Worm (Caenorhabditis elegans) whole organism, young adult: ENCODE data around the gene gcy-31.
A peak's percentile ranks its signal among the peaks of the same experiment; 100 is the strongest.

ENCODE experiments used
- B0035.1 ChIP-seq: sonication (generic microtip); optimal IDR thresholded peaks from 2 replicates; lab custom pipeline; 2016; ENCODE audit warnings: missing genetic modification characterization, mild to moderate bottlenecking, missing compliant biosample characterization, missing genotype, missing genetic modification reagents
- F10E7.11 ChIP-seq: sonication (generic microtip); optimal IDR thresholded peaks from 2 replicates; lab custom pipeline; 2017; ENCODE audit warnings: mild to moderate bottlenecking, missing genetic modification characterization, moderate library complexity, missing compliant biosample characterization
- F23B12.7 ChIP-seq: sonication (generic microtip); optimal IDR thresholded peaks from 2 replicates; lab custom pipeline; 2017; ENCODE audit warnings: missing genetic modification characterization, mild to moderate bottlenecking, missing compliant biosample characterization, antibody characterized with exemption, moderate library complexity; ENCODE audit not compliant: insufficient read depth
- F39B2.1 ChIP-seq: fragments of 200-800 bp; sonication (Bioruptor generic); IDR thresholded peaks from 2 replicates; pipeline ENCODE4 v1.3.6; 2022; ENCODE audit warnings: missing genetic modification reagents, missing genetic modification characterization, missing compliant biosample characterization
- F49E8.2 ChIP-seq: sonication (generic microtip); optimal IDR thresholded peaks from 3 replicates; lab custom pipeline; 2017; ENCODE audit warnings: missing genetic modification characterization, mild to moderate bottlenecking, missing compliant biosample characterization, antibody characterized with exemption, moderate library complexity; ENCODE audit not compliant: insufficient read depth
- F52B5.7 ChIP-seq: sonication (generic microtip); optimal IDR thresholded peaks from 2 replicates; lab custom pipeline; 2016; ENCODE audit warnings: mild to moderate bottlenecking, missing genetic modification characterization, missing compliant biosample characterization
- F57C9.4 ChIP-seq: sonication (generic microtip); optimal IDR thresholded peaks from 2 replicates; lab custom pipeline; 2017; ENCODE audit warnings: mild to moderate bottlenecking, missing genetic modification characterization, missing compliant biosample characterization
- K11D2.4 ChIP-seq: fragments of 200-800 bp; sonication (Bioruptor generic); IDR thresholded peaks from 2 replicates; pipeline ENCODE4 v1.3.6; 2022; ENCODE audit warnings: missing genetic modification reagents, missing genetic modification characterization, missing compliant biosample characterization
- T26A5.8 ChIP-seq: sonication (generic microtip); optimal IDR thresholded peaks from 2 replicates; lab custom pipeline; 2016; ENCODE audit warnings: missing genetic modification characterization, missing compliant biosample characterization
- ZK185.1 ChIP-seq: sonication (generic microtip); optimal IDR thresholded peaks from 2 replicates; lab custom pipeline; 2016; ENCODE audit warnings: mild to moderate bottlenecking, missing genetic modification characterization, missing compliant biosample characterization; ENCODE audit not compliant: poor library complexity, severe bottlenecking
- bed-1 ChIP-seq: fragments of 200-800 bp; sonication (Bioruptor generic); IDR thresholded peaks from 2 replicates; pipeline ENCODE4 v1.3.6; 2022; ENCODE audit warnings: missing genetic modification reagents, missing genetic modification characterization, missing compliant biosample characterization
- ccch-3 ChIP-seq: fragments of 200-800 bp; sonication (Bioruptor generic); optimal IDR thresholded peaks from 2 replicates; lab custom pipeline; 2018; ENCODE audit warnings: mild to moderate bottlenecking, missing genetic modification characterization, missing compliant biosample characterization
- cebp-1 ChIP-seq, 2 experiments: fragments of 200-800 bp in 1 of 2; sonication (Bioruptor generic) in 1 of 2; sonication (generic microtip) in 1 of 2; IDR thresholded peaks in 1 of 2; optimal IDR thresholded peaks in 1 of 2; 2 replicates each; pipeline versions ENCODE4 v1.3.6 to Lab custom; 2017 to 2022; ENCODE audit warnings: missing compliant biosample characterization in 2 of 2, missing genetic modification characterization in 2 of 2, mild to moderate bottlenecking in 1 of 2, missing genetic modification reagents in 1 of 2, moderate library complexity in 1 of 2
- ceh-100 ChIP-seq: fragments of 200-800 bp; sonication (Bioruptor generic); IDR thresholded peaks from 2 replicates; pipeline ENCODE4 v1.3.6; 2022; ENCODE audit warnings: missing genetic modification reagents, missing genetic modification characterization, missing compliant biosample characterization
- ceh-79 ChIP-seq: sonication (generic microtip); optimal IDR thresholded peaks from 2 replicates; lab custom pipeline; 2017; ENCODE audit warnings: mild to moderate bottlenecking, missing genetic modification characterization, missing compliant biosample characterization
- ceh-91 ChIP-seq: fragments of 200-800 bp; sonication (Bioruptor generic); IDR thresholded peaks from 2 replicates; pipeline ENCODE4 v1.3.6; 2022; ENCODE audit warnings: missing genetic modification reagents, missing genetic modification characterization, missing compliant biosample characterization
- dox-1 ChIP-seq: fragments of 200-800 bp; sonication (Bioruptor generic); IDR thresholded peaks from 2 replicates; pipeline ENCODE4 v1.3.6; 2022; ENCODE audit warnings: missing genetic modification reagents, missing genetic modification characterization, missing compliant biosample characterization
- efl-1 ChIP-seq: fragments of 150-350 bp; optimal IDR thresholded peaks from 2 replicates; lab custom pipeline; 2014; ENCODE audit warnings: missing biosample characterization, missing genetic modification reagents, missing genetic modification characterization
- egl-18 ChIP-seq: fragments of 200-800 bp; sonication (Bioruptor generic); IDR thresholded peaks from 2 replicates; pipeline ENCODE4 v1.3.6; 2022; ENCODE audit warnings: missing genetic modification reagents, missing genetic modification characterization, missing compliant biosample characterization
- egrh-3 ChIP-seq: fragments of 200-800 bp; sonication (Bioruptor generic); IDR thresholded peaks from 2 replicates; pipeline ENCODE4 v1.3.6; 2022; ENCODE audit warnings: missing genetic modification reagents, missing genetic modification characterization, missing compliant biosample characterization
- ekl-4 ChIP-seq: fragments of 200-800 bp; sonication (Bioruptor generic); IDR thresholded peaks from 2 replicates; pipeline ENCODE4 v1.3.6; 2022; ENCODE audit warnings: missing genetic modification reagents, missing genetic modification characterization, missing compliant biosample characterization
- fkh-3 ChIP-seq: sonication (generic microtip); optimal IDR thresholded peaks from 2 replicates; lab custom pipeline; 2016; ENCODE audit warnings: mild to moderate bottlenecking, missing genetic modification characterization, missing compliant biosample characterization
- hlh-26 ChIP-seq: fragments of 200-800 bp; sonication (Bioruptor generic); conservative IDR thresholded peaks from 2 replicates; pipeline ENCODE4 v1.3.6; 2022; ENCODE audit warnings: missing genetic modification reagents, missing genetic modification characterization, missing compliant biosample characterization
- hmg-20 ChIP-seq: fragments of 200-800 bp; sonication (Bioruptor generic); IDR thresholded peaks from 2 replicates; pipeline ENCODE4 v1.3.6; 2022; ENCODE audit warnings: missing genetic modification reagents, missing genetic modification characterization, missing compliant biosample characterization
- hrde-1 ChIP-seq: sonication (generic microtip); optimal IDR thresholded peaks from 2 replicates; lab custom pipeline; 2016; ENCODE audit warnings: missing genetic modification characterization, mild to moderate bottlenecking, missing compliant biosample characterization, moderate library complexity, missing genotype, missing genetic modification reagents, borderline replicate concordance
- hsf-1 ChIP-seq: fragments of 200-800 bp; sonication (Bioruptor generic); IDR thresholded peaks from 2 replicates; pipeline ENCODE4 v1.3.6; 2022; ENCODE audit warnings: missing genetic modification reagents, missing genetic modification characterization, missing compliant biosample characterization
- lag-1 ChIP-seq: fragments of 200-800 bp; sonication (Bioruptor generic); IDR thresholded peaks from 2 replicates; pipeline ENCODE4 v1.3.6; 2022; ENCODE audit warnings: missing genetic modification reagents, missing genetic modification characterization, missing compliant biosample characterization
- lin-35 ChIP-seq, 3 experiments: fragments of 150-350 bp in 2 of 3; sonication (generic microtip) in 1 of 3; optimal IDR thresholded peaks; 2 replicates each; lab custom pipeline; 2014 to 2018; ENCODE audit warnings: missing biosample characterization in 3 of 3, missing genetic modification characterization in 3 of 3, missing genetic modification reagents in 3 of 3
- lin-40 ChIP-seq: sonication (generic microtip); optimal IDR thresholded peaks from 2 replicates; lab custom pipeline; 2016; ENCODE audit warnings: missing genetic modification characterization, mild to moderate bottlenecking, missing compliant biosample characterization, missing genotype, missing genetic modification reagents
- lir-1 ChIP-seq: fragments of 200-800 bp; sonication (Bioruptor generic); conservative IDR thresholded peaks from 2 replicates; pipeline ENCODE4 v1.3.6; 2022; ENCODE audit warnings: missing genetic modification reagents, missing genetic modification characterization, missing compliant biosample characterization
- mel-28 ChIP-seq: sonication (generic microtip); optimal IDR thresholded peaks from 2 replicates; lab custom pipeline; 2016; ENCODE audit warnings: borderline replicate concordance, mild to moderate bottlenecking, missing genetic modification characterization, missing compliant biosample characterization
- mes-4 ChIP-seq: sonication (generic microtip); optimal IDR thresholded peaks from 2 replicates; lab custom pipeline; 2016; ENCODE audit warnings: missing genotype, missing genetic modification characterization, missing compliant biosample characterization
- mxl-1 ChIP-seq: sonication (generic microtip); optimal IDR thresholded peaks from 2 replicates; lab custom pipeline; 2016; ENCODE audit warnings: missing genetic modification characterization, missing compliant biosample characterization
- nhr-120 ChIP-seq: fragments of 200-800 bp; sonication (Bioruptor generic); IDR thresholded peaks from 2 replicates; pipeline ENCODE4 v1.3.6; 2022; ENCODE audit warnings: missing genetic modification characterization, missing compliant biosample characterization
- nhr-179 ChIP-seq: sonication (generic microtip); optimal IDR thresholded peaks from 2 replicates; lab custom pipeline; 2016; ENCODE audit warnings: mild to moderate bottlenecking, missing genetic modification characterization, missing compliant biosample characterization
- nhr-80 ChIP-seq: sonication (generic microtip); optimal IDR thresholded peaks from 2 replicates; lab custom pipeline; 2016; ENCODE audit warnings: missing genetic modification characterization, missing compliant biosample characterization
- pbrm-1 ChIP-seq: fragments of 200-800 bp; sonication (Bioruptor generic); IDR thresholded peaks from 2 replicates; pipeline ENCODE4 v1.3.6; 2022; ENCODE audit warnings: missing genetic modification reagents, missing genetic modification characterization, missing compliant biosample characterization
- snpc-1.1 ChIP-seq: sonication (generic microtip); optimal IDR thresholded peaks from 2 replicates; lab custom pipeline; 2017; ENCODE audit warnings: missing genetic modification characterization, mild to moderate bottlenecking, missing compliant biosample characterization, antibody characterized with exemption, moderate library complexity, missing genotype, missing genetic modification reagents; ENCODE audit not compliant: insufficient read depth
- snpc-1.3 ChIP-seq: sonication (generic microtip); optimal IDR thresholded peaks from 2 replicates; lab custom pipeline; 2017; ENCODE audit warnings: missing genetic modification characterization, mild to moderate bottlenecking, missing compliant biosample characterization, antibody characterized with exemption, moderate library complexity, missing genotype, missing genetic modification reagents; ENCODE audit not compliant: insufficient read depth
- tbp1 ChIP-seq: fragments of 200-800 bp; sonication (Bioruptor generic); optimal IDR thresholded peaks from 2 replicates; lab custom pipeline; 2018; ENCODE audit warnings: mild to moderate bottlenecking, missing genetic modification characterization, missing compliant biosample characterization
- tbx-9 ChIP-seq: sonication (generic microtip); optimal IDR thresholded peaks from 2 replicates; lab custom pipeline; 2016; ENCODE audit warnings: borderline replicate concordance, missing genetic modification characterization, inconsistent platforms, missing compliant biosample characterization
- unc-130 ChIP-seq: sonication (generic microtip); optimal IDR thresholded peaks from 2 replicates; lab custom pipeline; 2016; ENCODE audit warnings: missing genetic modification reagents, missing genetic modification characterization, missing compliant biosample characterization
- unc-62 ChIP-seq: fragments of 150-350 bp; optimal IDR thresholded peaks from 2 replicates; lab custom pipeline; 2014; ENCODE audit warnings: missing biosample characterization, missing genetic modification reagents, missing genetic modification characterization
- zfh-2 ChIP-seq: fragments of 200-800 bp; sonication (Bioruptor generic); conservative IDR thresholded peaks from 2 replicates; pipeline ENCODE4 v1.3.6; 2022; ENCODE audit warnings: missing genetic modification reagents, missing genetic modification characterization, missing compliant biosample characterization
- zim-3 ChIP-seq: sonication (generic microtip); optimal IDR thresholded peaks from 2 replicates; lab custom pipeline; 2017; ENCODE audit warnings: mild to moderate bottlenecking, missing genetic modification characterization, moderate library complexity, missing compliant biosample characterization
- ztf-28 ChIP-seq: fragments of 200-800 bp; sonication (Bioruptor generic); IDR thresholded peaks from 2 replicates; pipeline ENCODE4 v1.3.6; 2022; ENCODE audit warnings: missing genetic modification reagents, missing genetic modification characterization, missing compliant biosample characterization
- ztf-3 ChIP-seq: fragments of 200-800 bp; sonication (Bioruptor generic); optimal IDR thresholded peaks from 2 replicates; lab custom pipeline; 2018; ENCODE audit warnings: mild to moderate bottlenecking, missing genetic modification characterization, missing compliant biosample characterization
- ztf-6 ChIP-seq: fragments of 200-800 bp; sonication (Bioruptor generic); IDR thresholded peaks from 2 replicates; pipeline ENCODE4 v1.3.6; 2022; ENCODE audit warnings: missing genetic modification reagents, missing genetic modification characterization, missing compliant biosample characterization

Gene gcy-31

ce11 chrX:2432459-2432858 is 5.2 kb upstream of the gcy-31 start (continued):
- TF ChIP-seq snpc-1.1 (tag; lab: Kevin White, UChicago) (no peak), lag-1 (no peak), unc-130 (GFP tag; lab: Kevin White, UChicago) (no peak), efl-1 (GFP tag; lab: Kevin White, UChicago) (no peak), ceh-79 (tag; lab: Kevin White, UChicago) (no peak), lir-1 (GFP tag; lab: Robert Waterston, UW) (no peak), hmg-20 (no peak), hsf-1 (GFP tag; lab: Robert Waterston, UW) (no peak), T26A5.8 (tag; lab: Kevin White, UChicago) (no peak), mel-28 (tag; lab: Kevin White, UChicago) (no peak), F52B5.7 (tag; lab: Kevin White, UChicago) (no peak), zfh-2 (GFP tag; lab: Robert Waterston, UW) (peak; percentile 98), pbrm-1 (no peak), F39B2.1 (no peak), egl-18 (GFP tag; lab: Robert Waterston, UW) (no peak), ceh-100 (GFP tag; lab: Robert Waterston, UW) (no peak), ztf-6 (GFP tag; lab: Robert Waterston, UW) (no peak), nhr-120 (no peak), ceh-91 (GFP tag; lab: Robert Waterston, UW) (no peak), dox-1 (GFP tag; lab: Robert Waterston, UW) (peak; percentile 55; the same call in 1 of the 2 replicates), unc-62 (GFP tag; lab: Kevin White, UChicago) (no peak), nhr-179 (tag; lab: Kevin White, UChicago) (no peak), egrh-3 (peak; percentile 93), ekl-4 (0 out of 2 replicates have a peak, but pooled peaks have one; percentile 26), tbp1 (GFP tag; lab: Kevin White, UChicago) (no peak), hlh-26 (GFP tag; lab: Robert Waterston, UW) (no peak), lin-40 (tag; lab: Kevin White, UChicago) (peak; percentile 44), ZK185.1 (tag; lab: Kevin White, UChicago) (peak; percentile 6), B0035.1 (tag; lab: Kevin White, UChicago) (no peak), F49E8.2 (tag; lab: Kevin White, UChicago) (no peak), F57C9.4 (tag; lab: Kevin White, UChicago) (no peak), K11D2.4 (GFP tag; lab: Robert Waterston, UW) (no peak), ccch-3 (GFP tag; lab: Kevin White, UChicago) (no peak), F10E7.11 (no peak), ztf-28 (GFP tag; lab: Robert Waterston, UW) (no peak), hrde-1 (tag; lab: Kevin White, UChicago) (no peak), zim-3 (no peak), nhr-80 (peak; percentile 91), mes-4 (tag; lab: Kevin White, UChicago) (no peak), fkh-3 (no peak), bed-1 (no peak), cebp-1 (GFP tag; IDR thresholded peaks at IDR 0.05; lab: Robert Waterston, UW) (0 out of 2 replicates have a peak, but pooled peaks have one; percentile 29), cebp-1 (tag; optimal IDR thresholded peaks at IDR 0.05; lab: Kevin White, UChicago) (no peak), tbx-9 (tag; lab: Kevin White, UChicago) (no peak), lin-35 (GFP tag; optimal IDR thresholded peaks at IDR 0.05; lab: Kevin White, UChicago) (no peak), ztf-3 (GFP tag; lab: Kevin White, UChicago) (no peak), F23B12.7 (peak; percentile 3), mxl-1 (no peak), snpc-1.3 (tag; lab: Kevin White, UChicago) (no peak)
